Worm (Caenorhabditis elegans): ENCODE measurements around the gene H11E01.3.

ce11 chrX:1568377-1568776, 36.3 kb upstream of the H11E01.3 start, which contains the start of gene H02F09.3:
- TF ChIP-seq ztf-11 (tag; optimal IDR thresholded peaks at IDR 0.05) (no peak), nhr-237 (tag; optimal IDR thresholded peaks at IDR 0.05) (no peak), nhr-76 (tag; optimal IDR thresholded peaks at IDR 0.05) (no peak), elt-1 (tag; optimal IDR thresholded peaks at IDR 0.05; ENCODE audit: borderline replicate concordance, insufficient read depth) (no peak), unc-62 (GFP tag; optimal IDR thresholded peaks at IDR 0.05) (no peak), lin-13 (tag; optimal IDR thresholded peaks at IDR 0.05) (no peak), unc-39 (tag; optimal IDR thresholded peaks at IDR 0.05) (no peak), ceh-83 (GFP tag; optimal IDR thresholded peaks at IDR 0.05) (no peak)

Measured in whole organism, mixed stage, embryonic.